Fruit fly (Drosophila melanogaster) whole organism, embryonic: Measurements from ENCODE around the gene CG32681.

ENCODE experiments used
- Abd-B ChIP-seq: fragments of 200-800 bp; sonication (Bioruptor generic); optimal IDR thresholded peaks from 2 replicates; lab custom pipeline; 2018; ENCODE audit warnings: missing biosample characterization, mild to moderate bottlenecking, missing genetic modification characterization, moderate library complexity
- Bgb ChIP-seq: fragments of 200-800 bp; sonication (Bioruptor generic); IDR thresholded peaks from 2 replicates; pipeline ENCODE4 v1.3.6; 2022; ENCODE audit warnings: missing biosample characterization, missing genetic modification characterization; ENCODE audit not compliant: partially characterized antibody
- CG10209 ChIP-seq: fragments of 200-800 bp; sonication (Bioruptor generic); optimal IDR thresholded peaks from 3 replicates; lab custom pipeline; 2017; ENCODE audit warnings: missing biosample characterization, mild to moderate bottlenecking, missing genetic modification characterization, missing genetic modification reagents
- CG10267 ChIP-seq: fragments of 200-800 bp; sonication (Bioruptor generic); optimal IDR thresholded peaks from 2 replicates; lab custom pipeline; 2018; ENCODE audit warnings: missing biosample characterization, mild to moderate bottlenecking, missing genetic modification characterization, moderate library complexity
- CG12071 ChIP-seq: fragments of 200-800 bp; sonication (Bioruptor generic); optimal IDR thresholded peaks from 3 replicates; lab custom pipeline; 2018; ENCODE audit warnings: missing biosample characterization, mild to moderate bottlenecking, missing genetic modification characterization
- CG12769 ChIP-seq: fragments of 200-800 bp; sonication (Bioruptor generic); optimal IDR thresholded peaks from 2 replicates; lab custom pipeline; 2019; ENCODE audit warnings: missing biosample characterization, mild to moderate bottlenecking, missing genetic modification characterization, moderate library complexity
- CG13775 ChIP-seq: fragments of 200-800 bp; sonication (Bioruptor generic); optimal IDR thresholded peaks from 3 replicates; lab custom pipeline; 2017; ENCODE audit warnings: missing biosample characterization, mild to moderate bottlenecking, missing genetic modification characterization
- CG14965 ChIP-seq: fragments of 200-800 bp; sonication (Bioruptor generic); optimal IDR thresholded peaks from 2 replicates; lab custom pipeline; 2016; ENCODE audit warnings: missing biosample characterization, missing genetic modification characterization, borderline replicate concordance
- CG15514 ChIP-seq: fragments of 200-800 bp; sonication (Bioruptor generic); optimal IDR thresholded peaks from 3 replicates; lab custom pipeline; 2017; ENCODE audit warnings: missing biosample characterization, missing genetic modification characterization, mild to moderate bottlenecking, moderate library complexity, missing genetic modification reagents
- CG1603 ChIP-seq: fragments of 200-800 bp; sonication (Bioruptor generic); optimal IDR thresholded peaks from 2 replicates; lab custom pipeline; 2019; ENCODE audit warnings: missing biosample characterization, mild to moderate bottlenecking, missing genetic modification characterization, moderate library complexity
- CG17829 ChIP-seq: fragments of 200-800 bp; optimal IDR thresholded peaks from 2 replicates; lab custom pipeline; 2019; ENCODE audit warnings: missing biosample characterization, mild to moderate bottlenecking, missing genetic modification characterization, moderate library complexity
- CG2120 ChIP-seq: fragments of 200-800 bp; sonication (Bioruptor generic); optimal IDR thresholded peaks from 3 replicates; lab custom pipeline; 2016; ENCODE audit warnings: missing biosample characterization, missing genetic modification characterization
- CG2889 ChIP-seq: fragments of 200-800 bp; sonication (Bioruptor generic); IDR thresholded peaks from 3 replicates; pipeline ENCODE4 v1.3.6; 2022; ENCODE audit warnings: missing biosample characterization, missing genetic modification characterization
- CG43689 ChIP-seq: fragments of 200-800 bp; sonication (Bioruptor generic); IDR thresholded peaks from 2 replicates; pipeline ENCODE4 v1.3.6; 2022; ENCODE audit warnings: missing biosample characterization, missing genetic modification characterization
- CG6791 ChIP-seq: fragments of 200-800 bp; sonication (Bioruptor generic); IDR thresholded peaks from 3 replicates; pipeline ENCODE4 v1.3.6; 2022; ENCODE audit warnings: missing biosample characterization, missing genetic modification characterization; ENCODE audit not compliant: partially characterized antibody
- CG7963 ChIP-seq: fragments of 200-800 bp; sonication (Bioruptor generic); IDR thresholded peaks from 3 replicates; pipeline ENCODE4 v1.3.6; 2022; ENCODE audit warnings: missing biosample characterization, missing genetic modification characterization; ENCODE audit not compliant: partially characterized antibody
- CG8765 ChIP-seq: fragments of 200-800 bp; sonication (Bioruptor generic); IDR thresholded peaks from 2 replicates; pipeline ENCODE4 v1.3.6; 2022; ENCODE audit warnings: missing biosample characterization, missing genetic modification characterization
- Chrac-16 ChIP-seq: fragments of 200-800 bp; sonication (Bioruptor generic); optimal IDR thresholded peaks from 3 replicates; lab custom pipeline; 2016; ENCODE audit warnings: missing biosample characterization, missing genetic modification characterization
- D ChIP-seq, 2 experiments: fragments of 200-800 bp in 1 of 2; fragments of >200 bp in 1 of 2; sonication (Bioruptor generic) in 1 of 2; optimal IDR thresholded peaks; 2 replicates in 1 of 2; 3 replicates in 1 of 2; lab custom pipeline; 2017; ENCODE audit warnings: mild to moderate bottlenecking in 1 of 2, missing biosample characterization in 1 of 2, missing genetic modification characterization in 1 of 2, missing genetic modification reagents in 1 of 2
- Deaf1 ChIP-seq: fragments of 200-800 bp; optimal IDR thresholded peaks from 3 replicates; lab custom pipeline; 2019; ENCODE audit warnings: missing biosample characterization, mild to moderate bottlenecking, missing genetic modification characterization, moderate library complexity
- ERR ChIP-seq: fragments of 200-800 bp; sonication (Bioruptor generic); optimal IDR thresholded peaks from 2 replicates; lab custom pipeline; 2016; ENCODE audit warnings: missing biosample characterization, missing genetic modification characterization
- Elba2 ChIP-seq: fragments of 200-800 bp; sonication (Bioruptor generic); optimal IDR thresholded peaks from 3 replicates; lab custom pipeline; 2016; ENCODE audit warnings: missing biosample characterization, missing genetic modification characterization
- HLH4C ChIP-seq: fragments of 200-800 bp; sonication (Bioruptor generic); IDR thresholded peaks from 3 replicates; pipeline ENCODE4 v1.3.6; 2022; ENCODE audit warnings: missing biosample characterization, missing genetic modification characterization; ENCODE audit not compliant: partially characterized antibody
- HLH54F ChIP-seq: fragments of 200-800 bp; sonication (Bioruptor generic); optimal IDR thresholded peaks from 3 replicates; lab custom pipeline; 2016; ENCODE audit warnings: missing biosample characterization, missing genetic modification characterization
- HmgZ ChIP-seq: fragments of 200-800 bp; sonication (Bioruptor generic); optimal IDR thresholded peaks from 2 replicates; lab custom pipeline; 2018; ENCODE audit warnings: missing biosample characterization, mild to moderate bottlenecking, missing genetic modification characterization
- Neu2 ChIP-seq: fragments of 200-800 bp; sonication (Bioruptor generic); optimal IDR thresholded peaks from 3 replicates; lab custom pipeline; 2016; ENCODE audit warnings: missing biosample characterization, missing genetic modification characterization, borderline replicate concordance
- Nf-YA ChIP-seq: fragments of 200-800 bp; sonication (Bioruptor generic); IDR thresholded peaks from 2 replicates; pipeline ENCODE4 v1.3.6; 2022; ENCODE audit warnings: missing biosample characterization, missing genetic modification characterization
- Pdp1 ChIP-seq, 2 experiments: fragments of 200-800 bp; sonication (Bioruptor generic); optimal IDR thresholded peaks; 3 replicates each; lab custom pipeline; 2016; ENCODE audit warnings: missing biosample characterization in 2 of 2, missing genetic modification characterization in 2 of 2, mild to moderate bottlenecking in 1 of 2, moderate library complexity in 1 of 2
- Stat92E ChIP-seq, 3 experiments: fragments of >200 bp in 2 of 3; fragments of 200-800 bp in 1 of 3; sonication (Bioruptor generic) in 1 of 3; optimal IDR thresholded peaks; 2 replicates each; lab custom pipeline; 2017 to 2019; ENCODE audit warnings: missing biosample characterization in 3 of 3, missing genetic modification characterization in 3 of 3, mild to moderate bottlenecking in 1 of 3, moderate library complexity in 1 of 3
- TFAM ChIP-seq: fragments of 200-800 bp; sonication (Bioruptor generic); optimal IDR thresholded peaks from 2 replicates; lab custom pipeline; 2017; ENCODE audit warnings: missing biosample characterization, missing genetic modification characterization, inconsistent platforms
- btn ChIP-seq: fragments of 200-800 bp; sonication (Bioruptor generic); optimal IDR thresholded peaks from 2 replicates; lab custom pipeline; 2016; ENCODE audit warnings: missing biosample characterization, missing genetic modification characterization
- cas ChIP-seq: fragments of 200-800 bp; sonication (Bioruptor generic); IDR thresholded peaks from 2 replicates; pipeline ENCODE4 v1.3.6; 2022; ENCODE audit warnings: missing biosample characterization, missing genetic modification characterization
- chinmo ChIP-seq: fragments of 200-800 bp; sonication (Bioruptor generic); IDR thresholded peaks from 4 replicates; pipeline ENCODE4 v1.3.6; 2022; ENCODE audit warnings: missing biosample characterization, missing genetic modification characterization; ENCODE audit not compliant: partially characterized antibody
- ci ChIP-seq: fragments of 200-800 bp; sonication (Bioruptor generic); IDR thresholded peaks from 3 replicates; pipeline ENCODE4 v1.3.6; 2022; ENCODE audit warnings: missing biosample characterization, missing genetic modification characterization
- gem ChIP-seq: fragments of 200-800 bp; sonication (Bioruptor generic); optimal IDR thresholded peaks from 2 replicates; lab custom pipeline; 2019; ENCODE audit warnings: missing biosample characterization, mild to moderate bottlenecking, missing genetic modification characterization, moderate library complexity
- gsb ChIP-seq: fragments of 200-800 bp; sonication (Bioruptor generic); IDR thresholded peaks from 2 replicates; pipeline ENCODE4 v1.3.6; 2022; ENCODE audit warnings: missing biosample characterization, missing genetic modification characterization
- hbn ChIP-seq: fragments of 200-800 bp; sonication (Bioruptor generic); IDR thresholded peaks from 2 replicates; pipeline ENCODE4 v1.3.6; 2022; ENCODE audit warnings: missing biosample characterization, missing genetic modification characterization; ENCODE audit not compliant: partially characterized antibody
- knrl ChIP-seq: fragments of 200-800 bp; sonication (Bioruptor generic); IDR thresholded peaks from 3 replicates; pipeline ENCODE4 v1.3.6; 2022; ENCODE audit warnings: missing biosample characterization, missing genetic modification characterization; ENCODE audit not compliant: partially characterized antibody
- lab ChIP-seq: fragments of 200-800 bp; sonication (Bioruptor generic); optimal IDR thresholded peaks from 3 replicates; lab custom pipeline; 2017; ENCODE audit warnings: missing biosample characterization, missing genetic modification characterization, mild to moderate bottlenecking, moderate library complexity, missing genetic modification reagents
- phol ChIP-seq: fragments of 200-800 bp; sonication (Bioruptor generic); optimal IDR thresholded peaks from 3 replicates; lab custom pipeline; 2018; ENCODE audit warnings: missing biosample characterization, mild to moderate bottlenecking, missing genetic modification characterization, moderate library complexity
- sd ChIP-seq: fragments of 200-800 bp; sonication (Bioruptor generic); optimal IDR thresholded peaks from 3 replicates; lab custom pipeline; 2018; ENCODE audit warnings: missing biosample characterization, mild to moderate bottlenecking, missing genetic modification characterization, moderate library complexity
- sr ChIP-seq: fragments of 200-800 bp; sonication (Bioruptor generic); IDR thresholded peaks from 3 replicates; pipeline ENCODE4 v1.3.6; 2022; ENCODE audit warnings: missing biosample characterization, missing genetic modification characterization
- trem ChIP-seq: fragments of 200-800 bp; optimal IDR thresholded peaks from 3 replicates; lab custom pipeline; 2019; ENCODE audit warnings: missing biosample characterization, mild to moderate bottlenecking, missing genetic modification characterization, moderate library complexity
- tx ChIP-seq: fragments of 200-800 bp; sonication (Bioruptor generic); optimal IDR thresholded peaks from 2 replicates; lab custom pipeline; 2016; ENCODE audit warnings: missing biosample characterization, missing genetic modification characterization
- unc-4 ChIP-seq: fragments of 200-800 bp; sonication (Bioruptor generic); IDR thresholded peaks from 2 replicates; pipeline ENCODE4 v1.3.6; 2022; ENCODE audit warnings: missing biosample characterization, missing genetic modification characterization; ENCODE audit not compliant: partially characterized antibody
- vvl ChIP-seq: fragments of 200-800 bp; sonication (Bioruptor generic); IDR thresholded peaks from 2 replicates; pipeline ENCODE4 v1.3.6; 2022; ENCODE audit warnings: missing biosample characterization, missing genetic modification characterization
- wek ChIP-seq: fragments of 200-800 bp; sonication (Bioruptor generic); optimal IDR thresholded peaks from 3 replicates; lab custom pipeline; 2018; ENCODE audit warnings: missing biosample characterization, mild to moderate bottlenecking, missing genetic modification characterization, moderate library complexity

The CG32681 gene

DNA sequence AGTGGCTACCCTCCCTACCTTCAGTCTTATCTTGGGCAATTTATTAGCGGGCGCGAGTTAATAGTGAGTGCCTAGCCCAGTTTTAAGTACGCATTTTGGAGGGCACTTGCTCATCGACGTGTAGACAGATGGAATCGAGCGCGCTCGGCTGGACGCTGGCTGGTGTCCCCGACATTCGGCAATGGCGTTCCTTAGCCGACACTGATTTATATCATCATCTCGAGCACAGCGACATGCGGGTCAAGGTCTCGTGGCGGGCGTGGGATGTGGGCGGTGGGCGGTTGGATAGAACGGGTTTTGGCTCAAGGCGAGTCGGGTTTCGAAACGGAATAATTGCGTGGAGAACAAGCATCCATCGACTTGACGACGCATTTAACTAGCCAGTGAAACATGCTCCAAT, 11.8 kb downstream of the CG32681 start (continued):
- TF ChIP-seq CG13775 = no peak
- no peak for TF ChIP-seq hbn (GFP tag; lab: Robert Waterston, UW)
- TF ChIP-seq sr (GFP tag; lab: Robert Waterston, UW) = peak; percentile 51; the same call in 1 of the 3 replicates
- no peak for TF ChIP-seq CG10209 (GFP tag; lab: Kevin White, UChicago)
- no peak for TF ChIP-seq CG2120 (GFP tag; lab: Kevin White, UChicago)
- no peak for TF ChIP-seq TFAM (GFP tag; lab: Kevin White, UChicago)
- no peak for TF ChIP-seq tx (GFP tag; lab: Kevin White, UChicago)
- no peak for TF ChIP-seq CG12071 (GFP tag; lab: Kevin White, UChicago)
- no peak for TF ChIP-seq CG14965 (GFP tag; lab: Kevin White, UChicago)
- TF ChIP-seq ci = 0 out of 3 replicates have a peak, but pooled peaks have one; percentile 32
- no peak for TF ChIP-seq btn (GFP tag; lab: Kevin White, UChicago)

DNA sequence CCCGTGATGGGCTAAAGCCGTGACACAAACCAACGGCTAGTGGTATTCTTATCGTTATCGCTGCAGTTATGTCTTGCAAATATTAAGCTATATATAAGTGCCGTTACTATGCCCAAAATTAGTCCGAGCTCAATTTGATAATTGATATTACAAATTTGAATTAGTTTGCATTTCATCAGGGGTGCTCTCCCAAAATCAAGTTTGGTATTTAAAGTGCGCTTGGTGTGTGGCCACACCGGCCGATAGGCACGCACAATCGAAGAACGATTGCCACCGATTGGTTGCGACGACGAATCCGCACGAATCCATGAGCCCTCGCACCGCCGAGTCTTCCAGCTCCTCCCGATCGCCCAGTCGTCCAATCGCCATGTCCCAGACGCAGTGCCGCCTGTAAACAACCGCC, 13.3 kb downstream of the CG32681 start, which contains the start of gene CG17841:
Gene CG17841 (plus strand): TSS at position 252 of the 403 bp plus-strand sequence.
- peak; percentile 40 for TF ChIP-seq phol (tag; lab: Kevin White, UChicago)
- 0 out of 4 replicates have a peak, but pooled peaks have one; percentile 26 for TF ChIP-seq chinmo (GFP tag; lab: Robert Waterston, UW)
- no peak for TF ChIP-seq Elba2
- peak; percentile 99 for TF ChIP-seq CG1603
- TF ChIP-seq gsb (GFP tag; lab: Robert Waterston, UW) = no peak
- peak; percentile 43; the same call in 1 of the 3 replicates for TF ChIP-seq CG6791
- no peak for TF ChIP-seq D (optimal IDR thresholded peaks at IDR 0.05; lab: Kevin White, UChicago)
- no peak for TF ChIP-seq D (GFP tag; optimal IDR thresholded peaks at IDR 0.05; lab: Kevin White, UChicago)
- no peak for TF ChIP-seq cas (GFP tag; lab: Robert Waterston, UW)
- peak; percentile 74 for TF ChIP-seq trem (tag; lab: Kevin White, UChicago)
- peak; percentile 3 for TF ChIP-seq CG17829 (tag; lab: Kevin White, UChicago)
- no peak for TF ChIP-seq Chrac-16
- peak; percentile 6 for TF ChIP-seq CG12769
- TF ChIP-seq Bgb (GFP tag; lab: Robert Waterston, UW) = peak; percentile 47; the same call in 1 of the 2 replicates
- peak; percentile 62 for TF ChIP-seq unc-4 (GFP tag; lab: Robert Waterston, UW)
- TF ChIP-seq sd (tag; lab: Kevin White, UChicago) = peak; percentile 2
- no peak for TF ChIP-seq CG2889 (GFP tag; lab: Robert Waterston, UW)
- no peak for TF ChIP-seq gem (tag; lab: Kevin White, UChicago)
- TF ChIP-seq HLH54F = no peak
- no peak for TF ChIP-seq ERR (GFP tag; lab: Kevin White, UChicago)
- peak; percentile 43 for TF ChIP-seq HmgZ (tag; lab: Kevin White, UChicago)
- 0 out of 3 replicates have a peak, but pooled peaks have one; percentile 38 for TF ChIP-seq CG7963 (GFP tag; lab: Robert Waterston, UW)
- no peak for TF ChIP-seq CG8765 (GFP tag; lab: Robert Waterston, UW)
- TF ChIP-seq vvl (GFP tag; lab: Robert Waterston, UW) = peak; percentile 37; the same call in 1 of the 2 replicates
- TF ChIP-seq Deaf1 (tag; lab: Kevin White, UChicago) = peak; percentile 81
- peak; percentile 55 for TF ChIP-seq knrl (GFP tag; lab: Robert Waterston, UW)
- TF ChIP-seq Pdp1 (GFP tag; optimal IDR thresholded peaks at IDR 0.05; lab: Kevin White, UChicago) = peak in 1 of 2 experiments; percentile 38
- TF ChIP-seq CG10267 (tag; lab: Kevin White, UChicago) = peak; percentile 65
- TF ChIP-seq Nf-YA = no peak
- peak; percentile 84 for TF ChIP-seq Neu2 (GFP tag; lab: Kevin White, UChicago)
- TF ChIP-seq wek (GFP tag; lab: Kevin White, UChicago) = peak; percentile 95
- peak; percentile 23 for TF ChIP-seq lab (GFP tag; lab: Kevin White, UChicago)
- TF ChIP-seq CG43689 (GFP tag; lab: Robert Waterston, UW) = no peak
- no peak for TF ChIP-seq Abd-B (GFP tag; lab: Kevin White, UChicago)
- TF ChIP-seq HLH4C (GFP tag; lab: Robert Waterston, UW) = peak; percentile 65
- TF ChIP-seq CG15514 (GFP tag; lab: Kevin White, UChicago) = peak; percentile 66
- TF ChIP-seq Stat92E (GFP tag; optimal IDR thresholded peaks at IDR 0.05; lab: Kevin White, UChicago) = no peak
